Worm (Caenorhabditis elegans) whole organism, L1 larva: ENCODE measurements around the gene amt-3.
A peak's percentile ranks its signal among the peaks of the same experiment; 100 is the strongest.

Source experiments
- aha-1 ChIP-seq: fragments of 150-350 bp; optimal IDR thresholded peaks from 2 replicates; lab custom pipeline; 2014; ENCODE audit warnings: missing biosample characterization, missing genetic modification characterization
- alr-1 ChIP-seq: fragments of 200-800 bp; sonication (Bioruptor generic); optimal IDR thresholded peaks from 2 replicates; lab custom pipeline; 2018; ENCODE audit warnings: borderline replicate concordance, mild to moderate bottlenecking, missing genetic modification characterization, missing compliant biosample characterization
- aly-2 ChIP-seq: fragments of 150-350 bp; optimal IDR thresholded peaks from 2 replicates; lab custom pipeline; 2014; ENCODE audit warnings: missing biosample characterization, missing genetic modification characterization
- ama-1 ChIP-seq: fragments of 150-350 bp; optimal IDR thresholded peaks from 2 replicates; lab custom pipeline; 2014
- blmp-1 ChIP-seq: fragments of 150-350 bp; optimal IDR thresholded peaks from 2 replicates; lab custom pipeline; 2014; ENCODE audit warnings: missing biosample characterization, missing genetic modification characterization
- ceh-82 ChIP-seq, 3 experiments: fragments of 150-350 bp in 1 of 3; sonication (generic microtip) in 2 of 3; optimal IDR thresholded peaks; 2 replicates each; lab custom pipeline; 2014 to 2017; ENCODE audit warnings: missing biosample characterization in 3 of 3, missing genetic modification characterization in 3 of 3
- ceh-88 ChIP-seq: fragments of 200-800 bp; sonication (Bioruptor generic); IDR thresholded peaks from 2 replicates; pipeline ENCODE4 v1.3.6; 2022; ENCODE audit warnings: missing genetic modification characterization, missing compliant biosample characterization
- ceh-90 ChIP-seq: sonication (generic microtip); optimal IDR thresholded peaks from 2 replicates; lab custom pipeline; 2016; ENCODE audit warnings: missing genetic modification characterization, missing compliant biosample characterization
- dpl-1 ChIP-seq, 3 experiments: fragments of 150-350 bp in 2 of 3; sonication (generic microtip) in 1 of 3; optimal IDR thresholded peaks; 2 replicates each; lab custom pipeline; 2014 to 2017; ENCODE audit warnings: missing biosample characterization in 3 of 3, missing genetic modification characterization in 3 of 3, missing genetic modification reagents in 3 of 3
- efl-3 ChIP-seq: fragments of 200-800 bp; sonication (Bioruptor generic); optimal IDR thresholded peaks from 2 replicates; lab custom pipeline; 2018; ENCODE audit warnings: mild to moderate bottlenecking, missing genetic modification characterization, missing compliant biosample characterization
- egl-13 ChIP-seq: sonication (generic microtip); optimal IDR thresholded peaks from 2 replicates; lab custom pipeline; 2016; ENCODE audit warnings: missing genotype, missing genetic modification reagents, missing genetic modification characterization, missing compliant biosample characterization
- egl-27 ChIP-seq, 2 experiments: fragments of 150-350 bp in 1 of 2; sonication (generic microtip); optimal IDR thresholded peaks; 3 replicates each; lab custom pipeline; 2017 to 2018; ENCODE audit warnings: missing biosample characterization in 2 of 2, missing genetic modification characterization in 2 of 2, missing genetic modification reagents in 2 of 2
- elt-2 ChIP-seq: sonication (generic microtip); optimal IDR thresholded peaks from 2 replicates; lab custom pipeline; 2016; ENCODE audit warnings: missing genetic modification characterization, mild to moderate bottlenecking, inconsistent platforms, missing compliant biosample characterization, missing genetic modification reagents
- fkh-10 ChIP-seq: sonication (generic microtip); optimal IDR thresholded peaks from 2 replicates; lab custom pipeline; 2017; ENCODE audit warnings: missing biosample characterization, missing genetic modification reagents, missing genetic modification characterization
- fkh-4 ChIP-seq: sonication (generic microtip); optimal IDR thresholded peaks from 2 replicates; lab custom pipeline; 2016; ENCODE audit warnings: missing compliant biosample characterization, missing genetic modification characterization, borderline replicate concordance
- fos-1 ChIP-seq: fragments of 150-350 bp; optimal IDR thresholded peaks from 2 replicates; lab custom pipeline; 2014; ENCODE audit warnings: missing biosample characterization, missing genetic modification characterization
- grh-1 ChIP-seq: fragments of 200-800 bp; sonication (Bioruptor generic); IDR thresholded peaks from 2 replicates; pipeline ENCODE4 v1.3.6; 2022; ENCODE audit warnings: missing genetic modification reagents, missing genetic modification characterization, missing compliant biosample characterization
- irx-1 ChIP-seq: sonication (generic microtip); optimal IDR thresholded peaks from 2 replicates; lab custom pipeline; 2016; ENCODE audit warnings: missing genetic modification characterization, missing compliant biosample characterization
- isw-1 ChIP-seq: fragments of 200-800 bp; sonication (Bioruptor generic); IDR thresholded peaks from 2 replicates; pipeline ENCODE4 v1.3.6; 2022; ENCODE audit warnings: missing genetic modification characterization, missing compliant biosample characterization
- lin-14 ChIP-seq: fragments of 200-800 bp; sonication (Bioruptor generic); optimal IDR thresholded peaks from 2 replicates; lab custom pipeline; 2018; ENCODE audit warnings: mild to moderate bottlenecking, missing genetic modification characterization, moderate library complexity, missing compliant biosample characterization
- lin-35 ChIP-seq, 2 experiments: fragments of 150-350 bp; optimal IDR thresholded peaks; 2 replicates each; lab custom pipeline; 2014; ENCODE audit warnings: missing biosample characterization in 2 of 2, missing genetic modification characterization in 2 of 2, missing genetic modification reagents in 2 of 2
- lin-39 ChIP-seq: fragments of 150-350 bp; optimal IDR thresholded peaks from 2 replicates; lab custom pipeline; 2014; ENCODE audit warnings: missing biosample characterization, missing genetic modification reagents, missing genetic modification characterization
- lir-3 ChIP-seq: sonication (generic microtip); optimal IDR thresholded peaks from 2 replicates; lab custom pipeline; 2016; ENCODE audit warnings: mild to moderate bottlenecking, missing genetic modification characterization, moderate library complexity, missing compliant biosample characterization; ENCODE audit not compliant: poor library complexity
- mab-9 ChIP-seq: fragments of 200-800 bp; sonication (Bioruptor generic); IDR thresholded peaks from 2 replicates; pipeline ENCODE4 v1.3.6; 2022; ENCODE audit warnings: missing genetic modification reagents, missing genetic modification characterization, missing compliant biosample characterization
- mdl-1 ChIP-seq, 2 experiments: fragments of 150-350 bp; optimal IDR thresholded peaks; 2 replicates each; lab custom pipeline; 2014 to 2017; ENCODE audit warnings: missing biosample characterization in 2 of 2, missing genetic modification characterization in 2 of 2, inconsistent platforms in 1 of 2
- mep-1 ChIP-seq: fragments of 150-350 bp; optimal IDR thresholded peaks from 2 replicates; lab custom pipeline; 2014; ENCODE audit warnings: missing biosample characterization, missing genetic modification characterization
- nhr-20 ChIP-seq: sonication (generic microtip); optimal IDR thresholded peaks from 2 replicates; lab custom pipeline; 2016; ENCODE audit warnings: mild to moderate bottlenecking, missing genetic modification characterization, missing compliant biosample characterization
- nhr-237 ChIP-seq: fragments of 150-350 bp; optimal IDR thresholded peaks from 2 replicates; lab custom pipeline; 2014; ENCODE audit warnings: missing biosample characterization, missing genetic modification characterization
- nhr-28 ChIP-seq: fragments of 150-350 bp; optimal IDR thresholded peaks from 2 replicates; lab custom pipeline; 2014; ENCODE audit warnings: missing biosample characterization, missing genetic modification characterization
- nhr-76 ChIP-seq: sonication (generic microtip); optimal IDR thresholded peaks from 2 replicates; lab custom pipeline; 2017; ENCODE audit warnings: missing biosample characterization, missing genetic modification characterization
- nhr-77 ChIP-seq: fragments of 150-350 bp; optimal IDR thresholded peaks from 2 replicates; lab custom pipeline; 2014; ENCODE audit warnings: missing biosample characterization, missing genetic modification characterization
- nhr-85 ChIP-seq: sonication (generic microtip); peaks from one replicate; lab custom pipeline; 2016; ENCODE audit warnings: missing genetic modification characterization, inconsistent platforms, missing compliant biosample characterization
- nhr-90 ChIP-seq: sonication (generic microtip); optimal IDR thresholded peaks from 2 replicates; lab custom pipeline; 2016; ENCODE audit warnings: mild to moderate bottlenecking, missing genetic modification characterization, missing compliant biosample characterization; ENCODE audit not compliant: poor library complexity
- pax-3 ChIP-seq: fragments of 200-800 bp; sonication (Bioruptor generic); optimal IDR thresholded peaks from 2 replicates; lab custom pipeline; 2018; ENCODE audit warnings: mild to moderate bottlenecking, missing genetic modification characterization, moderate library complexity, missing compliant biosample characterization
- rnt-1 ChIP-seq: sonication (generic microtip); optimal IDR thresholded peaks from 2 replicates; lab custom pipeline; 2016; ENCODE audit warnings: mild to moderate bottlenecking, missing genetic modification characterization, moderate library complexity, missing compliant biosample characterization
- sptf-1 ChIP-seq: fragments of 150-350 bp; optimal IDR thresholded peaks from 2 replicates; lab custom pipeline; 2014; ENCODE audit warnings: missing biosample characterization, missing genetic modification characterization
- sup-37 ChIP-seq: fragments of 200-800 bp; sonication (Bioruptor generic); optimal IDR thresholded peaks from 2 replicates; lab custom pipeline; 2018; ENCODE audit warnings: mild to moderate bottlenecking, missing genetic modification characterization, missing compliant biosample characterization
- swsn-7 ChIP-seq: sonication (generic microtip); optimal IDR thresholded peaks from 2 replicates; lab custom pipeline; 2016; ENCODE audit warnings: missing genetic modification characterization, missing compliant biosample characterization
- tbx-2 ChIP-seq: sonication (generic microtip); optimal IDR thresholded peaks from 2 replicates; lab custom pipeline; 2016; ENCODE audit warnings: missing genetic modification characterization, missing compliant biosample characterization
- tlp-1 ChIP-seq: fragments of 150-350 bp; optimal IDR thresholded peaks from 2 replicates; lab custom pipeline; 2014; ENCODE audit warnings: missing biosample characterization, missing genetic modification characterization
- unc-130 ChIP-seq: fragments of 150-350 bp; optimal IDR thresholded peaks from 2 replicates; lab custom pipeline; 2017; ENCODE audit warnings: missing biosample characterization, missing genetic modification characterization, inconsistent platforms
- unc-30 ChIP-seq: sonication (generic microtip); optimal IDR thresholded peaks from 2 replicates; lab custom pipeline; 2017; ENCODE audit warnings: missing biosample characterization, missing genetic modification characterization
- unc-98 ChIP-seq: fragments of 200-800 bp; sonication (Bioruptor generic); IDR thresholded peaks from 2 replicates; pipeline ENCODE4 v1.3.6; 2022; ENCODE audit warnings: missing genetic modification characterization, missing compliant biosample characterization
- xbp-1 ChIP-seq: sonication (generic microtip); optimal IDR thresholded peaks from 2 replicates; lab custom pipeline; 2016; ENCODE audit warnings: missing genetic modification characterization, missing compliant biosample characterization
- zip-4 ChIP-seq: fragments of 200-800 bp; sonication (Bioruptor generic); optimal IDR thresholded peaks from 2 replicates; lab custom pipeline; 2018; ENCODE audit warnings: mild to moderate bottlenecking, missing genetic modification characterization, moderate library complexity, missing compliant biosample characterization
- ztf-11 ChIP-seq, 2 experiments: sonication (generic microtip); optimal IDR thresholded peaks; 2 replicates each; lab custom pipeline; 2016 to 2017; ENCODE audit warnings: missing genetic modification characterization in 2 of 2, missing biosample characterization in 1 of 2, missing compliant biosample characterization in 1 of 2
- ztf-4 ChIP-seq: fragments of 150-350 bp; optimal IDR thresholded peaks from 2 replicates; lab custom pipeline; 2014; ENCODE audit warnings: missing biosample characterization, missing genetic modification characterization

amt-3 gene

DNA sequence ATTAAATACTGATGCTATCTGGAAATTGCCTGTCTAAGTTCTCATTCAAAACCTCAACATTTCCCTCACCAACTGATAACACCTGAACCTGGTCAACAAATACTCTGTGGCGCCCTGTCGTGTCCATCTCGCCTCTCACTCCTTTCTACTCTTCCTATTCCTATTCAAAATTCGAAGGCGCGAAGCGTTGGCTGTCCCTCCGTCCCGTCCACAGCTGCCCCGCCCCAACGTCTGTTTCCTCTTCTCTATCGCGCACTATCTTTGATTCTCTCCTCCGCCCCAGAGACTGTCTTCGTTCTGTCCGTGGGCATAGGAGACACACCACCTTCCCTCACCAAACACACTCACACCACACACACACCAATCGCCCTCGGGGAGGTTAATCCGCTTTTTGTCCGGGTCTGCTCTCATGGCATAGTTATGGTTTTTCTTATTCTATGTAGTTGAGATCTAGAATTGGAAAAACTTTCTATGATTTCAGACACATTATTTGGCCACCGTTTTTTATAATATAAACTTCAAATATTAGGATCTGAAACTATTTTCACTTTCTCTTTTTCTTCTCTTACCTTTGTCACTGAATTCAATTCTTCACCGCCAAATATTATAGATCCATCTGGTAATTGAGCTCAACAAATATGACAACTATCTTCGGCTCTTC, 43.2 kb upstream of the amt-3 start, which contains the start of gene efl-3:
TSS of gene efl-3 (plus strand) at position 611 of the 661 bp plus-strand sequence.
- TF ChIP-seq blmp-1 (peak; percentile 14), lin-14 (GFP tag; lab: Kevin White, UChicago) (peak; percentile 50), nhr-237 (tag; lab: Kevin White, UChicago) (no peak), rnt-1 (no peak), lin-35 (GFP tag; optimal IDR thresholded peaks at IDR 0.05; lab: Kevin White, UChicago) (peak in 1 of 2 experiments; percentile 6), fkh-10 (GFP tag; lab: Kevin White, UChicago) (no peak), elt-2 (tag; lab: Kevin White, UChicago) (peak; percentile 33), tbx-2 (no peak), lin-39 (tag; lab: Kevin White, UChicago) (no peak), egl-27 (tag; optimal IDR thresholded peaks at IDR 0.05; lab: Kevin White, UChicago) (no peak), nhr-85 (peak; percentile 70), efl-3 (GFP tag; lab: Kevin White, UChicago) (no peak)

DNA sequence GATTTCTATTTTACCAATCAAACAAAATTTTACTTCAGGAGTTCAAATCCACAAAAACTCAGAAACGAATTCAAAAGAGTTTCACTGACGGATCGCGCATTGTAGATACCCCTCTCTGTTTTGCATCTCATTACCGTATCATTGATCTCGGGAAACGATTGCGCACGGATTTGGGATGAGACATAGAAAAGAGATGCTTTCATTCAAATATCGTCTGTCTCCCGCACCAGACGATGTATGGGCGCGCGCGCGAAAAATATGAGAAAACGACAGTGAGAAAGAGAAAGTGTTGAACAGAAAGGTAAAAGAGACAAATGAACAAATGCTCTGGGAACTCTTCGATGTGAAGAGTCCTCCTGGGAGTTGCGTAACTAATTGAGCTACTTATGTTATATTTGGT, 42.0 kb upstream of the amt-3 start:
- TF ChIP-seq blmp-1, result peak; percentile 92
- TF ChIP-seq grh-1, result no peak

DNA sequence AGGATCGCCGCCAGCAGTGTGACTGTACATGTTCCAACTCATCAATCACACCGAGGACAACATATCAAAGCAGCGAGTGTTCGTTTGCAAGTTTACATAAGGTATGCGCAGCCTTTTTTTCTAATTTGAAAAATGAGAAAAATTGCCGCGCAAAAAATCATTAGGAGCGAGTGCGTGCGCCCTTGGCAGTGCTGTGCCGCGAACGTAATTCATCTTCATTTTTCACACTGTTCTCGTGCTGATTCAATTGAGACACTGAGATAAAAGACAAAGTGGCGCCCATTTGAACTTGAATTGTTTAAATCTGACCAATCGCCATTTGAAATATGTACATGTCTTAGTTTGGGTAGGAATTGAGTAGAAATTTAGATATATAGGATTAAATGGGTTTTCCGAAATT, 40.6 kb upstream of the amt-3 start:
- TF ChIP-seq unc-98, result no peak
- no peak for TF ChIP-seq sptf-1 (tag; lab: Kevin White, UChicago)
- TF ChIP-seq mep-1, result no peak
- TF ChIP-seq lin-14 (GFP tag; lab: Kevin White, UChicago), result peak; percentile 45
- TF ChIP-seq fkh-4 (tag; lab: Kevin White, UChicago), result no peak
- TF ChIP-seq zip-4, result no peak
- TF ChIP-seq nhr-85, result peak; percentile 82
- no peak for TF ChIP-seq swsn-7 (tag; lab: Kevin White, UChicago)
- TF ChIP-seq alr-1, result no peak
- TF ChIP-seq nhr-77 (tag; lab: Kevin White, UChicago), result no peak
- no peak for TF ChIP-seq ceh-90 (tag; lab: Kevin White, UChicago)
- TF ChIP-seq ceh-88, result no peak
- TF ChIP-seq ztf-4, result no peak
- TF ChIP-seq pax-3 (tag; lab: Kevin White, UChicago), result no peak
- TF ChIP-seq dpl-1 (GFP tag; optimal IDR thresholded peaks at IDR 0.05; lab: Kevin White, UChicago), result no peak
- TF ChIP-seq nhr-28, result no peak
- TF ChIP-seq efl-3 (GFP tag; lab: Kevin White, UChicago), result peak; percentile 50
- TF ChIP-seq ama-1 (lab: Kevin White, UChicago), result no peak
- TF ChIP-seq xbp-1 (tag; lab: Kevin White, UChicago), result no peak
- no peak for TF ChIP-seq unc-130
- no peak for TF ChIP-seq lir-3
- TF ChIP-seq nhr-90 (tag; lab: Kevin White, UChicago), result no peak
- no peak for TF ChIP-seq ceh-82 (tag; optimal IDR thresholded peaks at IDR 0.05; lab: Kevin White, UChicago)
- TF ChIP-seq aha-1 (tag; lab: Kevin White, UChicago), result no peak
- peak in 1 of 2 experiments; percentile 28 for TF ChIP-seq ztf-11 (tag; optimal IDR thresholded peaks at IDR 0.05; lab: Kevin White, UChicago)
- no peak for TF ChIP-seq egl-13 (tag; lab: Kevin White, UChicago)
- no peak for TF ChIP-seq aly-2
- no peak for TF ChIP-seq unc-30
- no peak for TF ChIP-seq fos-1 (tag; lab: Kevin White, UChicago)
- TF ChIP-seq blmp-1, result peak; percentile 17
- TF ChIP-seq isw-1 (GFP tag; lab: Robert Waterston, UW), result no peak
- TF ChIP-seq sup-37 (GFP tag; lab: Kevin White, UChicago), result no peak
- TF ChIP-seq lin-35 (GFP tag; optimal IDR thresholded peaks at IDR 0.05; lab: Kevin White, UChicago), result no peak
- no peak for TF ChIP-seq irx-1 (tag; lab: Kevin White, UChicago)
- no peak for TF ChIP-seq mdl-1 (tag; optimal IDR thresholded peaks at IDR 0.05; lab: Kevin White, UChicago)
- no peak for TF ChIP-seq nhr-76 (tag; lab: Kevin White, UChicago)
- TF ChIP-seq nhr-20 (tag; lab: Kevin White, UChicago), result no peak
- peak; percentile 60 for TF ChIP-seq lin-39 (tag; lab: Kevin White, UChicago)
- no peak for TF ChIP-seq mab-9 (GFP tag; lab: Robert Waterston, UW)
- TF ChIP-seq tlp-1, result no peak
